Worm (Caenorhabditis elegans): ENCODE data around the gene ifta-2.

DNA sequence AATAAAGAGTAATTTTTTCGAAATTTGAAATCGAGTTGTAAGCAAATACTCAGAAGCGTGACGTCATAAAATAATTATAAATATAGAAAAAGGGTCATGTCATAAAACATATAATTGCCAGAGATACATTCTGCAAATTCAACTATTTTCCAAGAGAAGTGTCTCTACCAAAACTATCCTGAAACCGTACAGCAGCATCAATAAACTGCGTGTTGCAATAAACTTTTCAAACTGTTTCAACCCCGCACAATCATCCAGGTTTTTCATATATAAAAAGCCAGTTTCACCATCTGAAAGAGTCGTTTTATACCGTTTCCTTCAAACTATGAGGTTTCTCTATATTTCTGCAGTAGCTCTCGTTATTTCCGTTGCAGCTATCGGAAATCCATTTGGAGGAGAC is 41.6 kb upstream of the ifta-2 start, which contains the start of gene C49C3.11:
- TF ChIP-seq pha-4 (tag; optimal IDR thresholded peaks at IDR 0.05) (no peak), daf-12 (tag; optimal IDR thresholded peaks at IDR 0.05) (no peak)

Measured in whole organism, L3 larva.